Fruit fly (Drosophila melanogaster) Kc167 (cell line): ENCODE measurements around the gene CG43448.

Source experiments
- Myc ChIP-seq: fragments of >200 bp; optimal IDR thresholded peaks from 2 replicates; lab custom pipeline; 2017; ENCODE audit warnings: missing external identifiers
- Sin3A ChIP-seq: fragments of >200 bp; optimal IDR thresholded peaks from 2 replicates; lab custom pipeline; 2018; ENCODE audit warnings: missing external identifiers
- h ChIP-seq: fragments of >200 bp; optimal IDR thresholded peaks from 3 replicates; lab custom pipeline; 2018; ENCODE audit warnings: missing external identifiers
- insv ChIP-seq: fragments of >200 bp; optimal IDR thresholded peaks from 3 replicates; lab custom pipeline; 2018; ENCODE audit warnings: missing external identifiers
- psq ChIP-seq: fragments of >200 bp; optimal IDR thresholded peaks from 2 replicates; lab custom pipeline; 2017; ENCODE audit warnings: missing external identifiers
- ttk ChIP-seq: sonication (Bioruptor generic); optimal IDR thresholded peaks from 2 replicates; lab custom pipeline; 2017; ENCODE audit warnings: missing external identifiers

Gene CG43448

DNA sequence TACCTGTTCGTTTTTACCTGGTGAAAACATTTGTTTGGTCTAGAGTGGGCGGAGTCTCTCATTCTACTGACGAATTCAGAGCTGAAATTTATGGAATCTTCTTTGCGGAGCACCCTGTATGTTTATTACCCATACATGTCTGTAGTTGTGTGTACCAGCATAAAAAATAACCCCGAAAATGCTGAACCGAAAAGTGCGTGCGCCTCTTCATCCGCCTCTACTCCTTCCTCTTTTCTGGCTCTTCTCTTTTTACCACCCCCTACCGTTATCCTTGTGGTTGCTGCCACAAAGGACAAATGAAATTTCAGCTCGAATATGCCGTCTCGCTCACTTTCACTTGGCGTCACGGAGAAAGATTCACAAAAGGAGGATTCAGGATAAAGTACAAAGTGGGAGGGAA, 36.4 kb upstream of the CG43448 start:
- TF ChIP-seq psq (lab: Kevin White, UChicago) (no peak), Myc (lab: Kevin White, UChicago) (no peak), insv (lab: Kevin White, UChicago) (no peak), h (no peak), Sin3A (lab: Kevin White, UChicago) (no peak), ttk (no peak)

dm6 chr3R:30272858-30273379, 35.4 kb upstream of the CG43448 start:
- no peak for TF ChIP-seq insv (lab: Kevin White, UChicago)
- no peak for TF ChIP-seq h
- no peak for TF ChIP-seq psq (lab: Kevin White, UChicago)
- TF ChIP-seq Myc (lab: Kevin White, UChicago): no peak
- TF ChIP-seq Sin3A (lab: Kevin White, UChicago): no peak
- TF ChIP-seq ttk: no peak

dm6 chr3R:30272176-30272857, 34.8 kb upstream of the CG43448 start:
- TF ChIP-seq h (no peak), Myc (lab: Kevin White, UChicago) (no peak), insv (lab: Kevin White, UChicago) (no peak), psq (lab: Kevin White, UChicago) (no peak), ttk (no peak), Sin3A (lab: Kevin White, UChicago) (no peak)

- TF ChIP-seq Myc (lab: Kevin White, UChicago): no peak
- no peak for TF ChIP-seq h
- no peak for TF ChIP-seq psq (lab: Kevin White, UChicago)
- no peak for TF ChIP-seq ttk
- no peak for TF ChIP-seq Sin3A (lab: Kevin White, UChicago)
- TF ChIP-seq insv (lab: Kevin White, UChicago): no peak
Measured at dm6 chr3R:30271120-30271467, 33.6 kb upstream of the CG43448 start.

DNA sequence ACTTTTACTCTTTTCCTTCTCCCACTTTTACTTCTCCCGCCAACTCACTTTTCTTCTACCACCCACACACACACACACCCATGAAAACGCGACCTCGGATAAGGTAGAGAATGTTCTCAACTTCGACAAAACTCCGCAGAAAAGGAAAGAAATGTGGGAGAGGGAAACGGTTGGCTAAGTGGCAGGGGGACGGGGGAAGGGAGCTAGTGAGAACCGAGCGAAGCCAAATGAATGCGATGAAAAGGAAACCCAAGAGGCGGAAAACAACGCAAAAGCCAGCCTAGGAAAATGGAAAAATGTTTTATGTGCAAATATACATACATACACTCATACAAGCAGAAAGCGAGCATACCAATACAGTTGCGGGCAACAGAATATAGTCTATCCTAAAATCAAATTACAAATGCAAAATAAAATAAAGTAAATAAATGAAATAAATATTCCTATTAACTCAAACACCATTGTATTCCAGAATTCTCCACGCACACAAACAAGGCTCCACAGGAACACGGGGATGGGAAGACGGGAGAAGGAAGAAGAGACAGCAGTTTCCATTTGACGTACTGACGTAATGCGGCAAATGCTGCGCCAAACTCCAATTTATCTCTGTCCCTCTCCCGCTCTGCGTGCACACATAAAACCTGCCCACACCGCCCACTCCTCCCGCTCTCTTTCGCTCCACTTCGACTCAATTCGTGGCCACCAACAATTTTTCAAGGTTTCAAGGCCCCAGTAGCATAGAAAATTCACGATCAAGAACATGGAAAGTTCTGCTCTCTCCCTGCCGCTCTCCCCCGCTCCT, 33.0 kb upstream of the CG43448 start:
- TF ChIP-seq ttk (no peak), psq (lab: Kevin White, UChicago) (no peak), insv (lab: Kevin White, UChicago) (no peak)

DNA sequence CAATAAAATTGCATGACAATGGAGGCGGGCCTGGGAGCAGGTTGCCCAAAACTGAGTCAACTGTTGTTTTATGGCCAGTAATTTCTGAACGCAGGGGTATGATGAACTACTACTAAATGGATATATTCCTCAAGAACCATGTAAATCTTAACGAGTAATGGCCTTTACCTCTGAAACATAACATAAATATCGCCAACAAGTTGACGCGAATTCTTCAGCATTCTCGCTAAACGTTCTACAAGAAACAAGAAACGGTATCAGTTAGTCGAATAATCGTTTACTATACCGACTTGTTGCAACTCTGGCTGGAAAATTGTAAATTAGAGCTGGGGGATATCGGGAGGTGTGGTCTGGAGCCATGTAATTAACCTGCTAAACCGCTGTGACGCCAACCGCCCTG, 31.2 kb upstream of the CG43448 start:
- no peak for TF ChIP-seq psq (lab: Kevin White, UChicago)
- TF ChIP-seq h: no peak

DNA sequence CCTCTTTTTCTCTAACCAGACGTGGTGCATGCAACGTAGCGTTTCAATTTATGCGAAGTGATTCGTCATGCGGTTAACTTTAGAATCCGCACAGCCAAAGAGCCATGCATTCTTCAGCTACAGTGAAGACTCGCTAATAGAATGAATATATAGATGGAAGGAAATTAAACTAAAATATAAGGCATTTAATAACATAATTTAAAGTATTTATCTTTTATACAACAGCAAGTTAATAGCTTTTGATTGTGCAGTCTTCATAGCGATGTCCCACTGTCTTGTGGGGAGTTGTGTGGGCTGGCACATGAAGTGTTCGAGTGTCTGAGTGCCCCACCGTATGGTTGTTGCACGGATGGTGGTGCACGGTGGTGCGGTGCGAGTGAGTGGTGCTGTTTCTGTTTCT, 27.9 kb upstream of the CG43448 start:
- no peak for TF ChIP-seq insv (lab: Kevin White, UChicago)

- TF ChIP-seq insv (lab: Kevin White, UChicago): no peak
Measured at dm6 chr3R:30264671-30265282, 27.2 kb upstream of the CG43448 start.

DNA sequence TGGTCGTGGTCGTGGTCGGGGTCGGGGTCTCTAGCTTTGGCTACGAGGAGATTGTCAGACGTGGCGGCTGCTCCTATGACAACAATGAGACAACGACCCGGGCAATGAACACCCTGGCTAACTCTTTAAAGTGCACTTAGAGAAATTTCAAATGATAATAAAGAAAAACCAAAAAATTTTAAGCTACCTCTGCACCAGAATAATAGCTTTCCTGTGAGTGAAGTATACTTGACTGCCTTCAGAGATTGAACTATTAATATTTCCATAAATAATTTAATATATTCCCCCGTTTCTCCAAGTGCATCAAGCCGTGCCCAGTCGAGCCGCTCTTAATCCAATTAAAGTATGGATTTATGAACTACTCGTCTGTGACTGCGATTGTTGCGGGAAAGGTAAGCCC, 26.2 kb upstream of the CG43448 start:
- TF ChIP-seq Myc (lab: Kevin White, UChicago): no peak
- no peak for TF ChIP-seq psq (lab: Kevin White, UChicago)
- no peak for TF ChIP-seq insv (lab: Kevin White, UChicago)
- TF ChIP-seq ttk: no peak
- TF ChIP-seq Sin3A (lab: Kevin White, UChicago): no peak
- TF ChIP-seq h: no peak

DNA sequence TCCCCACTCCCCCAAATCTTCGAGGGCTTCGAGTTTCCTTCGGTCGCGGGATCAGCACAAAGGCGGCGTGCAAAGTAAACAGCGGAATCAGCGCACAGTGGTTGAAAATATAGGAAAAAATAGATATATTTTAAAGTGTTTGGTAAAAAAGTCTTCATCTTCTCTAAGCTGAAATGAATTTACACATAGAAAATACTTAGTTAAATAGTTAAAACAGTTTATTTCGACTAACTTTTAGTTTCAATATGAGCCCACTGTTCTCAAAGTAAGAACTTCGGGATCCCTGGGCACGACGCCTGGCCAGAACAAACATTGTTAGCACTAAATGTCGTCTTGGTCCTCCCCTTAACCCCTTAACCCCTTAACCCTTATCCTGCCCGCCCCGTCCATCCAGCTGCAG, 24.3 kb upstream of the CG43448 start:
- TF ChIP-seq Myc (lab: Kevin White, UChicago) (no peak), psq (lab: Kevin White, UChicago) (no peak), h (no peak), insv (lab: Kevin White, UChicago) (no peak), ttk (no peak), Sin3A (lab: Kevin White, UChicago) (no peak)

- TF ChIP-seq psq (lab: Kevin White, UChicago) (no peak), insv (lab: Kevin White, UChicago) (no peak), ttk (no peak)
Measured at dm6 chr3R:30259561-30259960, 22.0 kb upstream of the CG43448 start.

DNA sequence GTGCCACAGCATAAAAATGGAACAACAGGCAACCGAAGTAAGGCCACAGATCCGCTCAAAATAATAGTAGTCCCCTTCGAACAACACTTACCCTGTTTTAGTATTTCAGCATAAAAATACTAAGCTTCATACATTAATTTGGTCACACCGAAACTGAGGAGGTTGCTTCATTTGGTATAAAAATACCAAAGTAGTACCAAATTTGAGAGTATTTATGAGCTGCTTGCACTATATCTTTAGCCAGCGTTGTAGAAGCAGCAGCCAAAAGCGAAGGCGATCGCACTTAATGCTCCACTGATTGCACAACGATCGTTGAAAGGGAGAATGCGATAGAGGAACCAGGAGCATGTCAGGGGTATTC, 21.4 kb upstream of the CG43448 start:
- TF ChIP-seq Myc (lab: Kevin White, UChicago): no peak
- TF ChIP-seq psq (lab: Kevin White, UChicago): no peak
- TF ChIP-seq ttk: no peak
- no peak for TF ChIP-seq h
- TF ChIP-seq insv (lab: Kevin White, UChicago): no peak
- no peak for TF ChIP-seq Sin3A (lab: Kevin White, UChicago)
